Worm (Caenorhabditis elegans): ENCODE results near the gene gpcp-1.

The gpcp-1 gene

ce11 chrX:3061698-3062097 lies 48.7 kb downstream of the gpcp-1 start:
- TF ChIP-seq dao-5 (tag; optimal IDR thresholded peaks at IDR 0.05), result no peak
- no peak for TF ChIP-seq W03F9.2 (tag; optimal IDR thresholded peaks at IDR 0.05)
- no peak for TF ChIP-seq him-1 (tag; optimal IDR thresholded peaks at IDR 0.05)

ce11 chrX:3059299-3059698 lies 51.1 kb downstream of the gpcp-1 start, which contains the start of gene rsef-1:
rsef-1 (minus strand) TSS chrX:3059399.
- TF ChIP-seq dao-5 (tag; optimal IDR thresholded peaks at IDR 0.05) (no peak), him-1 (tag; optimal IDR thresholded peaks at IDR 0.05) (no peak), W03F9.2 (tag; optimal IDR thresholded peaks at IDR 0.05) (no peak)

- TF ChIP-seq W03F9.2 (tag; optimal IDR thresholded peaks at IDR 0.05) (no peak), dao-5 (tag; optimal IDR thresholded peaks at IDR 0.05) (no peak), him-1 (tag; optimal IDR thresholded peaks at IDR 0.05) (no peak)
These were observed 52.8 kb downstream of the gpcp-1 start for ce11 chrX:3057656-3058055.

Data from whole organism, L4/young adult.